Fruit fly (Drosophila melanogaster): ENCODE data around the gene CG13409.

CG13409 gene

dm6 chr3R:21998877-21999276 is 32.8 kb downstream of the CG13409 start:
- TF ChIP-seq dsx (GFP tag; optimal IDR thresholded peaks at IDR 0.05; ENCODE audit: poor library complexity, severe bottlenecking) (peak; percentile 24), pdm3 (GFP tag; optimal IDR thresholded peaks at IDR 0.05) (no peak), Eip78C (GFP tag) (peak; percentile 72), CG11762 (GFP tag; optimal IDR thresholded peaks at IDR 0.05; ENCODE audit: insufficient read depth) (no peak), CG8632 (GFP tag; optimal IDR thresholded peaks at IDR 0.05) (no peak), lz (GFP tag; optimal IDR thresholded peaks at IDR 0.05) (no peak), esn (GFP tag; optimal IDR thresholded peaks at IDR 0.05) (peak; percentile 8), topi (GFP tag; optimal IDR thresholded peaks at IDR 0.05) (peak; percentile 3), CG3032 (tag; optimal IDR thresholded peaks at IDR 0.05) (peak; percentile 15), Hr39 (GFP tag; optimal IDR thresholded peaks at IDR 0.05) (peak; percentile 1), vri (GFP tag; optimal IDR thresholded peaks at IDR 0.05) (no peak), CG11902 (GFP tag; optimal IDR thresholded peaks at IDR 0.05) (no peak), CG10669 (GFP tag; optimal IDR thresholded peaks at IDR 0.05) (peak; percentile 2), CG15336 (GFP tag; IDR thresholded peaks at IDR 0.05) (no peak), achi (GFP tag; optimal IDR thresholded peaks at IDR 0.05) (no peak), CG10631 (GFP tag; optimal IDR thresholded peaks at IDR 0.05) (peak; percentile 13), CG11294 (GFP tag; IDR thresholded peaks at IDR 0.05) (no peak), eg (GFP tag; IDR thresholded peaks at IDR 0.05) (no peak), Ets96B (tag; optimal IDR thresholded peaks at IDR 0.05) (peak; percentile 15), CG8319 (GFP tag; optimal IDR thresholded peaks at IDR 0.05) (no peak), svp (GFP tag) (peak; percentile 53), CG4318 (GFP tag; optimal IDR thresholded peaks at IDR 0.05) (no peak), Blimp-1 (GFP tag; optimal IDR thresholded peaks at IDR 0.05) (no peak), spab (GFP tag; optimal IDR thresholded peaks at IDR 0.05) (no peak), Smox (GFP tag; optimal IDR thresholded peaks at IDR 0.05) (peak; percentile 2), CG6163 (GFP tag; IDR thresholded peaks at IDR 0.05) (no peak)

dm6 chr3R:21992909-21993308 is 38.8 kb downstream of the CG13409 start:
- TF ChIP-seq net (GFP tag; optimal IDR thresholded peaks at IDR 0.05) (peak; percentile 64), Eip78C (GFP tag) (peak; percentile 91), CG32006 (GFP tag; optimal IDR thresholded peaks at IDR 0.05) (peak; percentile 83), CG6808 (GFP tag; optimal IDR thresholded peaks at IDR 0.05) (no peak), Ets96B (tag; optimal IDR thresholded peaks at IDR 0.05) (peak; percentile 43), dac (GFP tag; optimal IDR thresholded peaks at IDR 0.05) (no peak), CG3919 (GFP tag; optimal IDR thresholded peaks at IDR 0.05) (peak; percentile 64), CG8319 (GFP tag; optimal IDR thresholded peaks at IDR 0.05) (peak; percentile 43), pdm3 (GFP tag; optimal IDR thresholded peaks at IDR 0.05) (peak; percentile 75), acj6 (GFP tag; optimal IDR thresholded peaks at IDR 0.05) (peak; percentile 58), CG11902 (GFP tag; optimal IDR thresholded peaks at IDR 0.05) (peak; percentile 52), CG11294 (GFP tag; IDR thresholded peaks at IDR 0.05) (peak; percentile 75), esn (GFP tag; optimal IDR thresholded peaks at IDR 0.05) (peak; percentile 27), svp (GFP tag) (peak; percentile 66), CG6276 (GFP tag; optimal IDR thresholded peaks at IDR 0.05) (peak; percentile 66), Blimp-1 (GFP tag; optimal IDR thresholded peaks at IDR 0.05) (no peak), spab (GFP tag; optimal IDR thresholded peaks at IDR 0.05) (peak; percentile 2), Eip75B (GFP tag; optimal IDR thresholded peaks at IDR 0.05) (no peak), Ets21C (GFP tag; optimal IDR thresholded peaks at IDR 0.05) (peak; percentile 12), CG4318 (GFP tag; optimal IDR thresholded peaks at IDR 0.05) (peak; percentile 55), salr (GFP tag; optimal IDR thresholded peaks at IDR 0.05) (peak; percentile 34 to 46), CG15336 (GFP tag; IDR thresholded peaks at IDR 0.05) (peak; percentile 82), cyc (GFP tag; optimal IDR thresholded peaks at IDR 0.05) (peak; percentile 52), CG31627 (GFP tag; optimal IDR thresholded peaks at IDR 0.05) (peak; percentile 72), CG10669 (GFP tag; optimal IDR thresholded peaks at IDR 0.05) (peak; percentile 60), Hr4 (GFP tag; optimal IDR thresholded peaks at IDR 0.05) (peak; percentile 89), Smox (GFP tag; optimal IDR thresholded peaks at IDR 0.05) (peak; percentile 42), CG1621 (tag; optimal IDR thresholded peaks at IDR 0.05) (peak; percentile 27), Sox15 (GFP tag; optimal IDR thresholded peaks at IDR 0.05) (peak; percentile 36), ss (GFP tag; optimal IDR thresholded peaks at IDR 0.05) (peak in 1 of 2 experiments; percentile 11), achi (GFP tag; optimal IDR thresholded peaks at IDR 0.05) (peak; percentile 72), eg (GFP tag; IDR thresholded peaks at IDR 0.05) (peak; percentile 78), Eip93F (GFP tag; optimal IDR thresholded peaks at IDR 0.05) (no peak), CG8119 (GFP tag; IDR thresholded peaks at IDR 0.05) (peak; percentile 80), fd85E (GFP tag; optimal IDR thresholded peaks at IDR 0.05) (no peak), CG7368 (GFP tag; optimal IDR thresholded peaks at IDR 0.05) (peak; percentile 24), OdsH (GFP tag; optimal IDR thresholded peaks at IDR 0.05) (peak; percentile 79), CG8632 (GFP tag; optimal IDR thresholded peaks at IDR 0.05) (peak; percentile 24), CG6792 (GFP tag; optimal IDR thresholded peaks at IDR 0.05) (peak; percentile 5)

Data from whole organism, prepupa.